Fruit fly (Drosophila melanogaster): ENCODE measurements around the gene CG6231.

DNA sequence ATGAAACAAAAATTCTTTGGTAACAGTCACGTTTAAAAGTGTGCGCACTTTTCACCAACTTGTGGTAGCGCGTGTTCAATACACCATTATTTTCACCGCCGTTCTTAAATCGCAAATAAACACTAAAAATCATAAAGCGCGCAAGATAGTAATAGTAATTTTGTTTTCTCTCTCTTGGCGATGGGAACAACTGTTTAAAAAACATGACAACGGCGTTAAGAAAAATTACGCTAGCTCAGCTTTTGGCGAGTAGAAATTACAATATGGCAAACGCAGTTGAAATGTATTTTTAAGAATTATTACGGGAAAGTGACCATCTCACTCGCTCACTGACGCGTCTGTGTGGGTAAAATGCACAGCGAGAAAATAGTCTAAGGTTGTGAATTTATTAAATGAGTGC, 62.9 kb downstream of the CG6231 start:
- TF ChIP-seq usp (GFP tag; optimal IDR thresholded peaks at IDR 0.05) (no peak), OdsH (GFP tag; optimal IDR thresholded peaks at IDR 0.05) (no peak), Sp1 (GFP tag; optimal IDR thresholded peaks at IDR 0.05) (no peak), fru (GFP tag; optimal IDR thresholded peaks at IDR 0.05) (no peak), Jra (GFP tag; optimal IDR thresholded peaks at IDR 0.05) (no peak), Hr78 (GFP tag; optimal IDR thresholded peaks at IDR 0.05) (no peak), Dif (GFP tag; optimal IDR thresholded peaks at IDR 0.05; ENCODE audit: partially characterized antibody) (no peak), CrebA (GFP tag; optimal IDR thresholded peaks at IDR 0.05; ENCODE audit: borderline replicate concordance) (no peak), pan (optimal IDR thresholded peaks at IDR 0.05) (no peak), h (GFP tag; optimal IDR thresholded peaks at IDR 0.05) (no peak), GATAd (GFP tag; optimal IDR thresholded peaks at IDR 0.05) (no peak)
